ENCODE assay signal across 1 worm cellular context in genomic region chrII:14664647-14665518, ce11.
A peak's percentile ranks its signal among the peaks of the same experiment; 100 is the strongest.
TF ChIP-seq lines count a peak whose summit lies in the region.

No protein-coding gene starts in this region.

TF ChIP-seq in whole organism, L4 larva, 104 proteins besides CTCF, POLR2A, EP300 and RAD21 (continued from another document):
- TF ChIP-seq nhr-42 (GFP tag; IDR thresholded peaks at IDR 0.05; lab: Robert Waterston, UW) (0 out of 2 replicates have a peak, but pooled peaks have one; percentile 44), F44E2.7 (GFP tag; IDR thresholded peaks at IDR 0.05; lab: Robert Waterston, UW) (no peak), nhr-41 (GFP tag; IDR thresholded peaks at IDR 0.05; lab: Robert Waterston, UW) (no peak), arid-1 (GFP tag; conservative IDR thresholded peaks at IDR 0.05; lab: Robert Waterston, UW) (0 out of 2 replicates have a peak, but pooled peaks have one; percentile 17), Y105C5A.15 (GFP tag; IDR thresholded peaks at IDR 0.05; lab: Robert Waterston, UW) (no peak), dve-1 (tag; optimal IDR thresholded peaks at IDR 0.05; lab: Kevin White, UChicago; ENCODE audit: insufficient read depth) (no peak), zfp-3 (GFP tag; conservative IDR thresholded peaks at IDR 0.05; lab: Robert Waterston, UW) (no peak), lim-7 (GFP tag; IDR thresholded peaks at IDR 0.05; lab: Robert Waterston, UW) (peak; percentile 33; the same call in 1 of the 2 replicates), aha-1 (tag; lab: Kevin White, UChicago) (peak; percentile 77), daf-8 (GFP tag; IDR thresholded peaks at IDR 0.05; lab: Robert Waterston, UW) (no peak), T20F7.1 (GFP tag; optimal IDR thresholded peaks at IDR 0.05; lab: Kevin White, UChicago) (no peak), nhr-25 (tag; optimal IDR thresholded peaks at IDR 0.05; lab: Kevin White, UChicago; ENCODE audit: borderline replicate concordance, insufficient read depth) (no peak), cey-2 (tag; optimal IDR thresholded peaks at IDR 0.05; lab: Kevin White, UChicago; ENCODE audit: borderline replicate concordance, insufficient read depth) (no peak)
